Worm (Caenorhabditis elegans) whole organism, L2 larva: ENCODE results near the gene F07B10.7.

Experiments
- elt-1 ChIP-seq: fragments of 150-350 bp; optimal IDR thresholded peaks from 2 replicates; lab custom pipeline; 2014; ENCODE audit warnings: missing biosample characterization, missing genetic modification characterization
- nhr-21 ChIP-seq: fragments of 150-350 bp; optimal IDR thresholded peaks from 2 replicates; lab custom pipeline; 2014; ENCODE audit warnings: missing biosample characterization, missing genetic modification characterization
- ztf-11 ChIP-seq: sonication (generic microtip); optimal IDR thresholded peaks from 2 replicates; lab custom pipeline; 2017; ENCODE audit warnings: missing biosample characterization, missing genetic modification characterization

- TF ChIP-seq elt-1 (tag; lab: Kevin White, UChicago): no peak
- no peak for TF ChIP-seq ztf-11 (tag; lab: Kevin White, UChicago)
- no peak for TF ChIP-seq nhr-21 (tag; lab: Kevin White, UChicago)
Measured at ce11 chrV:11211323-11211722, 49.2 kb downstream of the F07B10.7 start.
